Fruit fly (Drosophila melanogaster): ENCODE data around the gene CG5412.

The CG5412 gene

dm6 chr3R:20557415-20558105 is 19.3 kb upstream of the CG5412 start, which contains the start of the genes DPCoAC and CG5180 (continued):
- peak; percentile 53 for TF ChIP-seq Jarid2 (GFP tag; optimal IDR thresholded peaks at IDR 0.05)
- peak; percentile 71; the same call in 2 of the 3 replicates for TF ChIP-seq CG7963 (GFP tag; IDR thresholded peaks at IDR 0.05; ENCODE audit: partially characterized antibody)
- TF ChIP-seq peb (GFP tag; IDR thresholded peaks at IDR 0.05) = 0 out of 2 replicates have a peak, but pooled peaks have one; percentile 28
- TF ChIP-seq sd (tag; optimal IDR thresholded peaks at IDR 0.05) = no peak
- peak; percentile 78; the same call in 2 of the 3 replicates for TF ChIP-seq zfh1 (GFP tag; IDR thresholded peaks at IDR 0.05)
- TF ChIP-seq usp (GFP tag; optimal IDR thresholded peaks at IDR 0.05) = no peak
- TF ChIP-seq unpg (GFP tag; optimal IDR thresholded peaks at IDR 0.05) = peak; percentile 25
- peak; percentile 56 for TF ChIP-seq CG2678 (tag; optimal IDR thresholded peaks at IDR 0.05)
- peak; percentile 91 for TF ChIP-seq CG9932 (GFP tag; IDR thresholded peaks at IDR 0.05)
- peak; percentile 60 for TF ChIP-seq Hsf (GFP tag; optimal IDR thresholded peaks at IDR 0.05)
- TF ChIP-seq mirr (GFP tag; optimal IDR thresholded peaks at IDR 0.05) = peak; percentile 50
- peak; percentile 60 for TF ChIP-seq CG12391 (tag; optimal IDR thresholded peaks at IDR 0.05)
- TF ChIP-seq cg (GFP tag; optimal IDR thresholded peaks at IDR 0.05) = peak; percentile 56
- TF ChIP-seq Vsx1 (GFP tag; optimal IDR thresholded peaks at IDR 0.05) = no peak
- TF ChIP-seq lbe (GFP tag; optimal IDR thresholded peaks at IDR 0.05) = peak; percentile 22
- peak; percentile 80 for TF ChIP-seq CG6272 (GFP tag; IDR thresholded peaks at IDR 0.05)
- TF ChIP-seq CG3726 (GFP tag; IDR thresholded peaks at IDR 0.05) = no peak
- peak; percentile 47 for TF ChIP-seq scrt (GFP tag; optimal IDR thresholded peaks at IDR 0.05)
- TF ChIP-seq MBD-R2 (GFP tag; IDR thresholded peaks at IDR 0.05) = peak; percentile 54
- peak; percentile 94 for TF ChIP-seq row (GFP tag; IDR thresholded peaks at IDR 0.05)
- TF ChIP-seq CG12659 (GFP tag; optimal IDR thresholded peaks at IDR 0.05) = peak; percentile 78
- peak; percentile 76 for TF ChIP-seq ci (GFP tag; IDR thresholded peaks at IDR 0.05)
- peak; percentile 59 for TF ChIP-seq CG15269 (tag; optimal IDR thresholded peaks at IDR 0.05)
- TF ChIP-seq tin (GFP tag; optimal IDR thresholded peaks at IDR 0.05) = peak; percentile 72
- no peak for TF ChIP-seq CG6813 (GFP tag; optimal IDR thresholded peaks at IDR 0.05)
- peak; percentile 76 for TF ChIP-seq bbx (GFP tag; IDR thresholded peaks at IDR 0.05; ENCODE audit: partially characterized antibody)
- TF ChIP-seq CG15073 (GFP tag; optimal IDR thresholded peaks at IDR 0.05) = peak; percentile 7
- peak; percentile 37 for TF ChIP-seq Meics (GFP tag; optimal IDR thresholded peaks at IDR 0.05)
- TF ChIP-seq jumu (GFP tag; optimal IDR thresholded peaks at IDR 0.05) = peak; percentile 77
- peak; percentile 60 for TF ChIP-seq CG12299 (tag; optimal IDR thresholded peaks at IDR 0.05)
- TF ChIP-seq ab (GFP tag; optimal IDR thresholded peaks at IDR 0.05) = peak; percentile 5
- no peak for TF ChIP-seq ac (GFP tag; optimal IDR thresholded peaks at IDR 0.05)
- TF ChIP-seq Scr (GFP tag; IDR thresholded peaks at IDR 0.05; ENCODE audit: partially characterized antibody) = peak; percentile 40
- TF ChIP-seq CG2889 (GFP tag; IDR thresholded peaks at IDR 0.05) = peak; percentile 71
- peak; percentile 48; the same call in 1 of the 2 replicates for TF ChIP-seq CG4404 (GFP tag; IDR thresholded peaks at IDR 0.05)
- peak; percentile 62 for TF ChIP-seq maf-S (GFP tag; optimal IDR thresholded peaks at IDR 0.05)
- TF ChIP-seq CG34376 (GFP tag; optimal IDR thresholded peaks at IDR 0.05) = peak; percentile 60
- TF ChIP-seq p53 (GFP tag; optimal IDR thresholded peaks at IDR 0.05) = peak; percentile 6
- 0 out of 2 replicates have a peak, but pooled peaks have one; percentile 23 for TF ChIP-seq dati (GFP tag; IDR thresholded peaks at IDR 0.05)
- peak; percentile 60 for TF ChIP-seq Mad (GFP tag; optimal IDR thresholded peaks at IDR 0.05)
- no peak for TF ChIP-seq Doc3 (GFP tag; IDR thresholded peaks at IDR 0.05; ENCODE audit: partially characterized antibody)
- TF ChIP-seq Dfd (GFP tag; optimal IDR thresholded peaks at IDR 0.05) = no peak
- no peak for TF ChIP-seq fru (optimal IDR thresholded peaks at IDR 0.05)
- peak; percentile 83 for TF ChIP-seq Adf1 (GFP tag; IDR thresholded peaks at IDR 0.05)
- no peak for TF ChIP-seq CG1832 (GFP tag; optimal IDR thresholded peaks at IDR 0.05)
- peak; percentile 11 for TF ChIP-seq pfk (GFP tag; optimal IDR thresholded peaks at IDR 0.05)
- peak; percentile 1 for TF ChIP-seq CG18476 (GFP tag; optimal IDR thresholded peaks at IDR 0.05)
- TF ChIP-seq ranshi (GFP tag; IDR thresholded peaks at IDR 0.05) = peak; percentile 70; the same call in 1 of the 2 replicates
- no peak for TF ChIP-seq Asciz (GFP tag; optimal IDR thresholded peaks at IDR 0.05)
- TF ChIP-seq yki (optimal IDR thresholded peaks at IDR 0.05) = no peak

Data from whole organism, embryonic.